Worm (Caenorhabditis elegans): ENCODE measurements around the gene K09F6.7.

Gene K09F6.7

ce11 chrII:2330462-2330861, 38.5 kb upstream of the K09F6.7 start:
- no peak for TF ChIP-seq tlp-1 (tag; optimal IDR thresholded peaks at IDR 0.05)
- no peak for TF ChIP-seq C34B4.2 (tag; optimal IDR thresholded peaks at IDR 0.05)
- TF ChIP-seq ama-1 (optimal IDR thresholded peaks at IDR 0.05): no peak
- no peak for TF ChIP-seq mef-2 (tag; optimal IDR thresholded peaks at IDR 0.05)
- no peak for TF ChIP-seq nhr-77 (tag; optimal IDR thresholded peaks at IDR 0.05)
- TF ChIP-seq xbp-1 (tag; optimal IDR thresholded peaks at IDR 0.05): no peak
- no peak for TF ChIP-seq snpc-4 (tag; optimal IDR thresholded peaks at IDR 0.05)
- TF ChIP-seq jun-1 (tag; optimal IDR thresholded peaks at IDR 0.05): no peak
- TF ChIP-seq swsn-7 (tag; optimal IDR thresholded peaks at IDR 0.05): no peak
- no peak for TF ChIP-seq Y116A8C.19 (tag; optimal IDR thresholded peaks at IDR 0.05; ENCODE audit: borderline replicate concordance)
- no peak for TF ChIP-seq fkh-8 (tag; optimal IDR thresholded peaks at IDR 0.05)
- TF ChIP-seq nhr-20 (tag; optimal IDR thresholded peaks at IDR 0.05): no peak

DNA sequence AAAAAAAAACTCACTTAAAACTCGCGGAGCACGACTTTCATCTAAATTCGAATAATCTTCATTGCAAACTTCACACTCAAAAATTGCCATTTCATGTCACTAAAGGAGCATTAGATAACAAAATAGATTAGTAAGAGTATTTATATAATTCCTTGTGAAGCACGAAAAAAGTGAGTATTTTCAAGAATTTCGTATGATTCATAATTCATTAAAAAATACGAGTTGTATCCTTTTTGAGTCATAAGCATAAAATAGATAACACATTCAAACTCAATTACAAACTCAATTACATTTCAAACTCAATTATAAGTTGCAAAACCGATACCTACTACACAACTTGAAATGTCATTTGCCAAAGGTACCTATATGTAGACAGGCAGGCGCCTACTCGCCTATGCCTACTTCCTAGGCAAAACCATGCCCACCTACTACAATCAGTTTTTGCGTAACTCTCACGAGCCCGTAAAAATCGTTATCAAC, 37.1 kb upstream of the K09F6.7 start, which contains the start of the genes ZK1240.8 and ZK1240.1:
TSS of gene ZK1240.8 (minus strand) at position 101 of the 480 bp plus-strand sequence.
TSS of gene ZK1240.1 (plus strand) at position 430 of the 480 bp plus-strand sequence.
- TF ChIP-seq nhr-77 (tag; optimal IDR thresholded peaks at IDR 0.05) (no peak), tbx-2 (tag; optimal IDR thresholded peaks at IDR 0.05) (no peak), grh-1 (GFP tag; IDR thresholded peaks at IDR 0.05) (no peak), elt-2 (tag; optimal IDR thresholded peaks at IDR 0.05) (peak; percentile 5), ceh-63 (GFP tag; optimal IDR thresholded peaks at IDR 0.05) (no peak), fkh-8 (tag; optimal IDR thresholded peaks at IDR 0.05) (no peak)

DNA sequence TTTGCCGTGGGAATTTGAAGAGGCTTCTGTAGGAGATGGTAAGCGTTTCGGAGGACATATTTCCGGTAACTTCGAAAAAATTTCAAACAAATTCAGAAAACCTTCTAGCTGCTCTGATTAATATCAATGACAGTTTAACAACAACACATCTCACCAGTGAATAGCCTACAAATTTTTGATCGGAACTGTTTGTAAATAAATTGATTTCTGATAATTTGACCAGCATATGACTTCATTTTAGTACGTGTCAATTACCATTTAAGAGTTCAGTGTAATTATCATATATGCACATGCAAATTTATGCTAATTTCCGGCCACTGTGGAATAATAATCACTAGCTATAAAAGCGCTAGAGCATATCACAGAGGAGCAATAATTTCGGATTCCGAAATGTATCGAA, 33.0 kb upstream of the K09F6.7 start, which contains the start of gene ZK1240.11:
TSS of gene ZK1240.11 (plus strand) at position 301 of the 400 bp plus-strand sequence.
- TF ChIP-seq mdl-1 (tag; optimal IDR thresholded peaks at IDR 0.05): no peak
- no peak for TF ChIP-seq efl-1 (optimal IDR thresholded peaks at IDR 0.05)
- TF ChIP-seq efl-1 (GFP tag; optimal IDR thresholded peaks at IDR 0.05 in 1 of 2): peak in 1 of 2 experiments; percentile 25

DNA sequence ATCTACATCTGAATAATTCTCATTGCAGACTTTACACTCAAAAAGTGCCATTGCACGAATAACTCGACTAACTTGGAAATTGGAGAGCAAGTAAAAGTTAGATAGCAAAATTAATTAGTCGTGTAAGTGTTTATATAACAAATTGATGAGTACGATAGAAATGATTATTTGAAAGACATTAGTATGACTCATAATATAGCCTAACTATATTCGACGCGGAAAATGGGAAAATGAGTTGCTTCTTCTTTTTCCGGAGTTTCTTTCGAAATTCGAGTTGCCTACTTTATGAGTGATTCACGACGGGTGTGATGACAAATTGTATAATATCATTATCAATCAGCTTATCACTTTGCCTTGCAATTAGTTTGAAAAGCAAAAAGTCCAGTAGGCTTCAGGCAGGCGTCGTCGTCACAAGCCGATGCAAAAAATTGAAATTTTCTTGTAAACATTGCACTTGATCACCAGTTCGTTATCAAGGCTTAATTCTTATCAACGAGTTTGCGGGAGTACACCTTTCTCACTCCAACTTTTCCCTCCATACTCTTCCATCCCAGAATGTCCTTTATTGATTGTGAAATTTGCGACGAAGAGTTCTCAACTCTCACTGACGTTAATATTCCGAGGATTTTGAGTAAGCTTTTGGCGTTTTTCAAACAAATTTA, 31.1 kb upstream of the K09F6.7 start, which contains the start of the genes ZK1240.6 and ZK1240.2:
TSS of gene ZK1240.6 (minus strand) at position 51 of the 662 bp plus-strand sequence.
TSS of gene ZK1240.2 (plus strand) at position 520 of the 662 bp plus-strand sequence.
- TF ChIP-seq elt-2 (tag; optimal IDR thresholded peaks at IDR 0.05): peak; percentile 74
- TF ChIP-seq pqm-1 (tag; optimal IDR thresholded peaks at IDR 0.05): peak; percentile 49
- TF ChIP-seq ces-1 (GFP tag; optimal IDR thresholded peaks at IDR 0.05): no peak

DNA sequence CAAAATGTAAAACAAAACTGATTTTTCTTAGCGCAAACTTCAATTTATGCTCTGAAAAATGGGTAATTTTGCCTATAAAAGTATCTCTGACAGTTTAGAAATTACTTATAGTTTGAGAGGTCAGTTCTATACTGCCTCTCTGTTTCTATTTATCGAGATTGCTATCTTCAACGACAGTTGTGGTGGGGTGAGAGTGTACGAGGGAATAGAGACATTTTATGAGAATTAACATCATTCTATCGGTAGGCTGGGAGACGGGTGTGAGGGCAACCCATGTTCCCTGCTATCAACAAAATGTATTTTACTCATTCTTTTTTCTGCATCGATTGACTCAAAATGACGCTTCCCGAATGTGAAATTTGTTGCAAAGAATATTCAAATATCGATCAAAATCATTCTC, 28.2 kb upstream of the K09F6.7 start, which contains the start of gene ZK1240.3:
TSS of gene ZK1240.3 (plus strand) at position 238 of the 400 bp plus-strand sequence.
- TF ChIP-seq alr-1 (tag; optimal IDR thresholded peaks at IDR 0.05; ENCODE audit: borderline replicate concordance) (no peak), unc-30 (tag; optimal IDR thresholded peaks at IDR 0.05) (no peak), ceh-8 (GFP tag; optimal IDR thresholded peaks at IDR 0.05) (no peak), elt-2 (tag; optimal IDR thresholded peaks at IDR 0.05) (peak; percentile 30), aly-2 (tag; optimal IDR thresholded peaks at IDR 0.05) (no peak), xbp-1 (tag; optimal IDR thresholded peaks at IDR 0.05) (no peak), tbx-2 (tag; optimal IDR thresholded peaks at IDR 0.05) (no peak)

DNA sequence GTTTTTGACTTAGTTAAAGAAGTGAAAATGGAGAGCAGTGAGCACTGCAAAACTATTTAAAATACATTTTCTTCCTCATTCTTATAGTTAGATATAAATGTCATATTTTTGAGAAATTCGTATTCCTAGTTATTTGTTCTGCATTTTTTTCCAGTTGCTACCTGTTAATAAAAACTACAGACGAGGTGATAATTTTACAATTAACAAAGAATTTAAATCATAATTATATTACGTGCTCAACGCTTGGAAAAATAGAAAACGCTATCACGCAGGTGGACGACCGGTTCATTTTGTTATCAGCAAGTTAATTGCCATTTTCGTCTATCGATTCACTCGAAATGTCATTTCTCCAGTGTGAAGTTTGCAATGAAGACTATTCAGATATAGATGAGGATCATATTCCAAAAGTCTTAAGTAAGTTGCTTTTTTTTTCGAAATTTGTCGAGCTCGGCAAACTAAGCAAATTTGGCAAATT, 26.0 kb upstream of the K09F6.7 start, which contains the start of the genes ZK1240.5 and ZK1240.9:
TSS of gene ZK1240.5 (minus strand) at position 51 of the 475 bp plus-strand sequence.
TSS of gene ZK1240.9 (plus strand) at position 307 of the 475 bp plus-strand sequence.
- no peak for TF ChIP-seq xbp-1 (tag; optimal IDR thresholded peaks at IDR 0.05)
- TF ChIP-seq elt-2 (tag; optimal IDR thresholded peaks at IDR 0.05): peak; percentile 35
- TF ChIP-seq skn-1 (tag; optimal IDR thresholded peaks at IDR 0.05): no peak
- TF ChIP-seq efl-1 (optimal IDR thresholded peaks at IDR 0.05): no peak
- TF ChIP-seq efl-1 (GFP tag; optimal IDR thresholded peaks at IDR 0.05 in 1 of 2): peak in 1 of 2 experiments; percentile 79

- no peak for TF ChIP-seq ztf-11 (tag; optimal IDR thresholded peaks at IDR 0.05)
- no peak for TF ChIP-seq pag-3 (tag; optimal IDR thresholded peaks at IDR 0.05; ENCODE audit: borderline replicate concordance, insufficient read depth)
- TF ChIP-seq jun-1 (tag; optimal IDR thresholded peaks at IDR 0.05): no peak
- TF ChIP-seq ceh-82 (tag; optimal IDR thresholded peaks at IDR 0.05): no peak
- TF ChIP-seq Y116A8C.19 (tag; optimal IDR thresholded peaks at IDR 0.05; ENCODE audit: borderline replicate concordance): no peak
- no peak for TF ChIP-seq irx-1 (tag; optimal IDR thresholded peaks at IDR 0.05)
- TF ChIP-seq pax-3 (tag; optimal IDR thresholded peaks at IDR 0.05): no peak
- no peak for TF ChIP-seq efl-3 (GFP tag; optimal IDR thresholded peaks at IDR 0.05)
- TF ChIP-seq nhr-11 (tag; optimal IDR thresholded peaks at IDR 0.05): no peak
- TF ChIP-seq lin-15B (tag; optimal IDR thresholded peaks at IDR 0.05): no peak
- no peak for TF ChIP-seq nhr-84 (tag; optimal IDR thresholded peaks at IDR 0.05)
- TF ChIP-seq dsc-1 (tag; optimal IDR thresholded peaks at IDR 0.05): no peak
- no peak for TF ChIP-seq fos-1 (tag; optimal IDR thresholded peaks at IDR 0.05)
- TF ChIP-seq rnt-1 (tag; optimal IDR thresholded peaks at IDR 0.05): no peak
- no peak for TF ChIP-seq efl-1 (optimal IDR thresholded peaks at IDR 0.05)
- TF ChIP-seq efl-1 (GFP tag; optimal IDR thresholded peaks at IDR 0.05 in 1 of 2): no peak
- TF ChIP-seq snpc-4 (tag; optimal IDR thresholded peaks at IDR 0.05): no peak
Observed at ce11 chrII:2312747-2313146, 20.8 kb upstream of the K09F6.7 start, which contains the start of the genes trim-21 and B0281.1. TSS of gene trim-21 (minus strand) at chrII:2312847. TSS of gene B0281.1 (plus strand) at chrII:2313067.

Measured in whole organism, L1 larva.